Worm (Caenorhabditis elegans) whole organism, L4 larva: ENCODE measurements around the gene ttr-59.
A peak's percentile ranks its signal among the peaks of the same experiment; 100 is the strongest.

Experiments
- F10B5.3 ChIP-seq: sonication (generic microtip); optimal IDR thresholded peaks from 2 replicates; lab custom pipeline; 2016; ENCODE audit warnings: mild to moderate bottlenecking, missing genetic modification characterization, missing compliant biosample characterization
- Y105C5A.15 ChIP-seq: fragments of 200-800 bp; sonication (Bioruptor generic); IDR thresholded peaks from 2 replicates; pipeline ENCODE4 v1.3.6; 2022; ENCODE audit warnings: missing genetic modification characterization, missing compliant biosample characterization
- aly-2 ChIP-seq: sonication (generic microtip); optimal IDR thresholded peaks from 2 replicates; lab custom pipeline; 2018; ENCODE audit warnings: missing biosample characterization, missing genetic modification characterization
- ceh-62 ChIP-seq: sonication (generic microtip); optimal IDR thresholded peaks from 2 replicates; lab custom pipeline; 2017; ENCODE audit warnings: missing biosample characterization, missing genetic modification characterization
- ces-1 ChIP-seq: fragments of 150-350 bp; sonication (generic microtip); optimal IDR thresholded peaks from 4 replicates; lab custom pipeline; 2014; ENCODE audit warnings: missing biosample characterization, missing genetic modification reagents, missing genetic modification characterization
- jun-1 ChIP-seq: fragments of 150-350 bp; optimal IDR thresholded peaks from 2 replicates; lab custom pipeline; 2014; ENCODE audit warnings: missing biosample characterization, missing genetic modification reagents, missing genetic modification characterization
- nhr-28 ChIP-seq: fragments of 150-350 bp; optimal IDR thresholded peaks from 2 replicates; lab custom pipeline; 2014; ENCODE audit warnings: missing biosample characterization, missing genetic modification characterization
- pha-4 ChIP-seq, 2 experiments: fragments of 150-350 bp in 1 of 2; fragments of 200-800 bp in 1 of 2; sonication (Bioruptor generic) in 1 of 2; IDR thresholded peaks in 1 of 2; optimal IDR thresholded peaks in 1 of 2; 2 replicates each; pipeline versions ENCODE4 v1.3.6 to Lab custom; 2014 to 2022; ENCODE audit warnings: missing genetic modification characterization in 2 of 2, missing genetic modification reagents in 2 of 2, missing biosample characterization in 1 of 2, missing compliant biosample characterization in 1 of 2
- snpc-4 ChIP-seq: fragments of 150-350 bp; optimal IDR thresholded peaks from 2 replicates; lab custom pipeline; 2014; ENCODE audit warnings: missing biosample characterization, missing genetic modification characterization
- unc-39 ChIP-seq: sonication (generic microtip); optimal IDR thresholded peaks from 2 replicates; lab custom pipeline; 2017; ENCODE audit warnings: missing biosample characterization, missing genetic modification characterization
- unc-62 ChIP-seq, 3 experiments: fragments of 150-350 bp in 1 of 3; sonication (generic microtip); optimal IDR thresholded peaks in 2 of 3; peaks in 1 of 3; 1 replicate in 1 of 3; 2 replicates in 2 of 3; lab custom pipeline; 2014 to 2017; ENCODE audit warnings: missing biosample characterization in 3 of 3, missing genetic modification characterization in 3 of 3, missing genetic modification reagents in 3 of 3, missing genotype in 1 of 3

DNA sequence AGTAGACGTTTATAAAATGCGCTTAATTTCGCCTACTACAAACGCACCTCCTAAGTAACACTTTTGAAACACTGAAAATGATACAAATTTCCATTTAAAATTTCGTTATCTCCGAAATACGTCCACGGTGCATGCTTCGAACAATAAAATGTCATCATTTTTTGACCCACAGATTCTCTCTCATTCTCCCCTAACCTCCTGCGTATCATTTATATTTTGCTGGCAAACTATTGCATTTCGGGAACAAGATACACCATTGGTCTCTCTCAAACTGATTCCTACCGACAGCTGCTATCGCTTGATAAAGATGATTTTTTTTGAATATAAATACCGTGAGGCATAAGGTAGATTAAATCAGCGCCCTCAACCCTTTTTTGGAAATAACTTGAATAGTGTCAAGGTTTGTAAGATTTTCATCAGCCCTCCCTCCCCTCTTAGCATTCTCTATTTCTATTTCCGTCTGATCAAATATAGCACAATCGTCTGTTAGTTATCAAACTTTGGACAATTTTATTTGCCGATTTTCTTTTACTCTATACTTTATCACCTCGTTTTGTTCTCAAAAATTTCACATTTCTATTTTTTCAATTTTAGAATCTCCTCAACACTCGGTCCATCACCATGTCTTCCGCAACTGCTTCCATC lies 11.4 kb downstream of the ttr-59 start, which contains the start of gene C07D8.6:
- TF ChIP-seq unc-39 (tag; lab: Kevin White, UChicago) (no peak), aly-2 (tag; lab: Kevin White, UChicago) (no peak), ceh-62 (tag; lab: Kevin White, UChicago) (no peak), Y105C5A.15 (GFP tag; lab: Robert Waterston, UW) (no peak), jun-1 (no peak), pha-4 (GFP tag; IDR thresholded peaks at IDR 0.05; lab: Robert Waterston, UW) (no peak), pha-4 (tag; optimal IDR thresholded peaks at IDR 0.05; lab: Kevin White, UChicago) (no peak), unc-62 (GFP tag; optimal IDR thresholded peaks at IDR 0.05 in 1 of 2; lab: Kevin White, UChicago) (peak in 1 of 2 experiments; percentile 28), unc-62 (tag; optimal IDR thresholded peaks at IDR 0.05; lab: Kevin White, UChicago) (no peak), nhr-28 (tag; lab: Kevin White, UChicago) (peak; percentile 95), snpc-4 (tag; lab: Kevin White, UChicago) (no peak), ces-1 (GFP tag; lab: Kevin White, UChicago) (no peak), F10B5.3 (tag; lab: Kevin White, UChicago) (no peak)
